Fruit fly (Drosophila melanogaster) whole organism, wandering third instar larva: ENCODE data around the gene Ms.

Experiments
- CG32264 ChIP-seq: fragments of 200-800 bp; sonication (Bioruptor generic); optimal IDR thresholded peaks from 2 replicates; lab custom pipeline; 2016; ENCODE audit warnings: missing biosample characterization, missing genetic modification characterization
- GATAd ChIP-seq: sonication (Bioruptor generic); optimal IDR thresholded peaks from 2 replicates; lab custom pipeline; 2016; ENCODE audit warnings: missing biosample characterization, missing genetic modification characterization
- dmrt93B ChIP-seq: fragments of 200-800 bp; sonication (Bioruptor generic); optimal IDR thresholded peaks from 2 replicates; lab custom pipeline; 2018; ENCODE audit warnings: missing biosample characterization, mild to moderate bottlenecking, missing genetic modification characterization

DNA sequence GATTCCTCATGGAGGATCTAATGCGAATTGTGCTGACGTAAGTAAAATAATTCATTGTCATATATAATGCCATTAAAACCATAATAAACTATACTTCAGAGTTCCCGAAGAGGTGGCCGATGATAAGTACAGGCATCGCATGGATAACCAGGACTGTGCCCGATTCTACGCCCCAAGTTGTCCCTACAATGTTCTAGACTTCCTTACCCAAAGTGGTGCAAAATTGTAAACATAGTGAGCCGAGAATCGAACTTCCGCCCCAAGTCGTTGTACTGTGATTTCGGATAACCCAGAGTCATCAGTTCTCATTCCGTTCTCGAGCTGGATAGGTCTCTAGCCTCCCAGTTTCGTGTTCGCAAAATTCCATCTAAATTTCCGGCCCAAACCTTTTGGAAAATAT lies 21.5 kb downstream of the Ms start, which contains the start of gene CG33340:
- TF ChIP-seq CG32264 (GFP tag; lab: Kevin White, UChicago) (no peak), GATAd (GFP tag; lab: Kevin White, UChicago) (no peak), dmrt93B (GFP tag; lab: Kevin White, UChicago) (no peak)
